Worm (Caenorhabditis elegans) whole organism, L1 larva: ENCODE measurements around the gene ZK1098.2.

Source experiments
- dpl-1 ChIP-seq, 3 experiments: fragments of 150-350 bp in 2 of 3; sonication (generic microtip) in 1 of 3; optimal IDR thresholded peaks; 2 replicates each; lab custom pipeline; 2014 to 2017; ENCODE audit warnings: missing biosample characterization in 3 of 3, missing genetic modification characterization in 3 of 3, missing genetic modification reagents in 3 of 3
- fos-1 ChIP-seq: fragments of 150-350 bp; optimal IDR thresholded peaks from 2 replicates; lab custom pipeline; 2014; ENCODE audit warnings: missing biosample characterization, missing genetic modification characterization
- mdl-1 ChIP-seq, 2 experiments: fragments of 150-350 bp; optimal IDR thresholded peaks; 2 replicates each; lab custom pipeline; 2014 to 2017; ENCODE audit warnings: missing biosample characterization in 2 of 2, missing genetic modification characterization in 2 of 2, inconsistent platforms in 1 of 2
- nhr-77 ChIP-seq: fragments of 150-350 bp; optimal IDR thresholded peaks from 2 replicates; lab custom pipeline; 2014; ENCODE audit warnings: missing biosample characterization, missing genetic modification characterization
- sptf-1 ChIP-seq: fragments of 150-350 bp; optimal IDR thresholded peaks from 2 replicates; lab custom pipeline; 2014; ENCODE audit warnings: missing biosample characterization, missing genetic modification characterization

DNA sequence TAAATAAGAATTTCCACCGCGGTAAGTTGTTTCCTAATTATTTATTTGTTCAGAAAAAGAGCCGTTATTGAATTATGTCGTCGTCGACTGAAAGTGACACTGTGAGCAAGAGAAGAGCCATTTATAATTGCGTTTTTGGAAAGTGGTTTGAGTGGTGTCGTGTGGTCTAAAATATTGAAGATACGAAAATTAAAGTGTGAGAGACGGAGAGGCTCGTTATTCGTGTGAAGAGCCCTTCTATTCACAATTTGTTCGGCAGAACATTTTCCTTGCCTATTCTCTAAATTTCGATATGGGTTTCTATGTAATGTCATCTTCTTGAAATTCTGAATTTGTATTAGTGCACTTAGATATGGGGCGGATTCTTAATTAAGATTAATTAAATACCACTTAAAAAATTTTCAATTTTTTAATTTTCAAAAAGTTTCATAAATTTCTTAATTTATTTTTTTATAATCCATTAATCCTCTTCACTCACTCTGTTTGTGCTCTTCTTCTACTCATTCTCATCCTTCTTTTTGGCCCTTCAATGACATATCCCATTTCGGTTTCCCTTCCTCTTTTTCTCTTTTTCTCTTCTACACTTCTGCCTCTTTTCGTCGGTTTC is 19.1 kb upstream of the ZK1098.2 start:
- no peak for TF ChIP-seq mdl-1 (tag; optimal IDR thresholded peaks at IDR 0.05; lab: Kevin White, UChicago)
- no peak for TF ChIP-seq dpl-1 (GFP tag; optimal IDR thresholded peaks at IDR 0.05; lab: Kevin White, UChicago)
- no peak for TF ChIP-seq sptf-1 (tag; lab: Kevin White, UChicago)
- TF ChIP-seq fos-1 = no peak
- TF ChIP-seq nhr-77 (tag; lab: Kevin White, UChicago) = no peak
